Fruit fly (Drosophila melanogaster) whole organism, embryonic: Measurements from ENCODE around the gene Cpr67Fb.
A peak's percentile ranks its signal among the peaks of the same experiment; 100 is the strongest.

Source experiments
- CG12219 ChIP-seq: fragments of 200-800 bp; sonication (Bioruptor generic); optimal IDR thresholded peaks from 3 replicates; lab custom pipeline; 2018; ENCODE audit warnings: missing biosample characterization, mild to moderate bottlenecking, missing genetic modification characterization
- CG1603 ChIP-seq: fragments of 200-800 bp; sonication (Bioruptor generic); optimal IDR thresholded peaks from 2 replicates; lab custom pipeline; 2019; ENCODE audit warnings: missing biosample characterization, mild to moderate bottlenecking, missing genetic modification characterization, moderate library complexity
- CG1647 ChIP-seq: fragments of 200-800 bp; sonication (Bioruptor generic); optimal IDR thresholded peaks from 3 replicates; lab custom pipeline; 2016; ENCODE audit warnings: missing biosample characterization, missing genetic modification characterization
- CG17359 ChIP-seq: fragments of 200-800 bp; sonication (Bioruptor generic); optimal IDR thresholded peaks from 3 replicates; lab custom pipeline; 2018; ENCODE audit warnings: missing biosample characterization, mild to moderate bottlenecking, missing genetic modification characterization, moderate library complexity
- CG1792 ChIP-seq: fragments of 200-800 bp; sonication (Bioruptor generic); optimal IDR thresholded peaks from 2 replicates; lab custom pipeline; 2016; ENCODE audit warnings: missing biosample characterization, missing genetic modification characterization
- CG18011 ChIP-seq: fragments of 200-800 bp; sonication (Bioruptor generic); optimal IDR thresholded peaks from 2 replicates; lab custom pipeline; 2017; ENCODE audit warnings: missing biosample characterization, missing genetic modification characterization, mild to moderate bottlenecking, moderate library complexity, missing genotype
- CG18599 ChIP-seq: fragments of 200-800 bp; sonication (Bioruptor generic); optimal IDR thresholded peaks from 3 replicates; lab custom pipeline; 2017; ENCODE audit warnings: missing biosample characterization, missing genetic modification characterization, mild to moderate bottlenecking, moderate library complexity, missing genetic modification reagents
- CG2120 ChIP-seq: fragments of 200-800 bp; sonication (Bioruptor generic); optimal IDR thresholded peaks from 3 replicates; lab custom pipeline; 2016; ENCODE audit warnings: missing biosample characterization, missing genetic modification characterization
- CG32772 ChIP-seq: fragments of 200-800 bp; sonication (Bioruptor generic); IDR thresholded peaks from 2 replicates; pipeline ENCODE4 v1.3.6; 2022; ENCODE audit warnings: missing biosample characterization, missing genetic modification characterization
- CG42726 ChIP-seq: fragments of 200-800 bp; sonication (Bioruptor generic); IDR thresholded peaks from 2 replicates; pipeline ENCODE4 v1.3.6; 2022; ENCODE audit warnings: missing biosample characterization, missing genetic modification characterization; ENCODE audit not compliant: partially characterized antibody
- CG4360 ChIP-seq: fragments of 200-800 bp; sonication (Bioruptor generic); IDR thresholded peaks from 2 replicates; pipeline ENCODE4 v1.3.6; 2022; ENCODE audit warnings: missing biosample characterization, missing genetic modification characterization
- CG4707 ChIP-seq: fragments of 200-800 bp; sonication (Bioruptor generic); optimal IDR thresholded peaks from 2 replicates; lab custom pipeline; 2018; ENCODE audit warnings: missing biosample characterization, mild to moderate bottlenecking, missing genetic modification characterization, moderate library complexity
- CG6689 ChIP-seq: fragments of 200-800 bp; sonication (Bioruptor generic); IDR thresholded peaks from 2 replicates; pipeline ENCODE4 v1.3.6; 2022; ENCODE audit warnings: missing biosample characterization, missing genetic modification characterization
- CG8359 ChIP-seq: fragments of 200-800 bp; sonication (Bioruptor generic); optimal IDR thresholded peaks from 2 replicates; lab custom pipeline; 2017; ENCODE audit warnings: missing biosample characterization, mild to moderate bottlenecking, missing genetic modification characterization, borderline replicate concordance
- CG8478 ChIP-seq: fragments of >200 bp; optimal IDR thresholded peaks from 2 replicates; lab custom pipeline; 2018
- CTCF ChIP-seq: fragments of 200-800 bp; sonication (Bioruptor generic); optimal IDR thresholded peaks from 2 replicates; lab custom pipeline; 2017; ENCODE audit warnings: missing biosample characterization, mild to moderate bottlenecking, missing genetic modification characterization, moderate library complexity
- D19A ChIP-seq: fragments of 200-800 bp; optimal IDR thresholded peaks from 3 replicates; lab custom pipeline; 2019; ENCODE audit warnings: missing biosample characterization, mild to moderate bottlenecking, missing genetic modification characterization, moderate library complexity
- Drgx ChIP-seq: fragments of 200-800 bp; sonication (Bioruptor generic); IDR thresholded peaks from 2 replicates; pipeline ENCODE4 v1.3.6; 2022; ENCODE audit warnings: missing biosample characterization, missing genetic modification characterization
- Ets65A ChIP-seq: fragments of 200-800 bp; sonication (Bioruptor generic); peaks from one replicate; lab custom pipeline; 2016; ENCODE audit warnings: missing biosample characterization, missing genetic modification characterization
- MESR4 ChIP-seq: fragments of 200-800 bp; sonication (Bioruptor generic); optimal IDR thresholded peaks from 2 replicates; lab custom pipeline; 2018; ENCODE audit warnings: missing biosample characterization, mild to moderate bottlenecking, missing genetic modification characterization, moderate library complexity
- Mad ChIP-seq: fragments of 200-800 bp; sonication (Bioruptor generic); optimal IDR thresholded peaks from 2 replicates; lab custom pipeline; 2016; ENCODE audit warnings: missing biosample characterization, missing genetic modification characterization
- Oli ChIP-seq: fragments of 200-800 bp; sonication (Bioruptor generic); optimal IDR thresholded peaks from 2 replicates; lab custom pipeline; 2018; ENCODE audit warnings: missing biosample characterization, mild to moderate bottlenecking, missing genetic modification characterization, moderate library complexity
- Taf1 ChIP-seq: fragments of 200-800 bp; sonication (Bioruptor generic); IDR thresholded peaks from 2 replicates; pipeline ENCODE4 v1.3.6; 2022; ENCODE audit warnings: missing biosample characterization, missing genetic modification characterization
- Trl ChIP-seq, 3 experiments: fragments of >200 bp in 2 of 3; fragments of 200-800 bp in 1 of 3; sonication (Bioruptor generic) in 1 of 3; optimal IDR thresholded peaks; 2 replicates in 1 of 3; 3 replicates in 2 of 3; lab custom pipeline; 2016 to 2017; ENCODE audit warnings: missing biosample characterization in 1 of 3, missing genetic modification characterization in 1 of 3
- Vsx1 ChIP-seq: fragments of 200-800 bp; sonication (Bioruptor generic); optimal IDR thresholded peaks from 2 replicates; lab custom pipeline; 2017; ENCODE audit warnings: missing biosample characterization, mild to moderate bottlenecking, missing genetic modification characterization, missing genetic modification reagents
- Xbp1 ChIP-seq: fragments of 200-800 bp; sonication (Bioruptor generic); optimal IDR thresholded peaks from 3 replicates; lab custom pipeline; 2016; ENCODE audit warnings: missing biosample characterization, mild to moderate bottlenecking, missing genetic modification characterization
- ase ChIP-seq: fragments of 200-800 bp; sonication (Bioruptor generic); IDR thresholded peaks from 3 replicates; pipeline ENCODE4 v1.3.6; 2022; ENCODE audit warnings: missing biosample characterization, missing genetic modification characterization
- ato ChIP-seq: fragments of 200-800 bp; sonication (Bioruptor generic); IDR thresholded peaks from 2 replicates; pipeline ENCODE4 v1.3.6; 2022; ENCODE audit warnings: missing biosample characterization, missing genetic modification characterization; ENCODE audit not compliant: partially characterized antibody
- br ChIP-seq: fragments of >200 bp; optimal IDR thresholded peaks from 2 replicates; lab custom pipeline; 2017
- bsh ChIP-seq, 2 experiments: fragments of 200-800 bp; sonication (Bioruptor generic); optimal IDR thresholded peaks; 2 replicates each; lab custom pipeline; 2017 to 2018; ENCODE audit warnings: mild to moderate bottlenecking in 2 of 2, missing biosample characterization in 2 of 2, missing genetic modification characterization in 2 of 2, moderate library complexity in 1 of 2
- cg ChIP-seq: fragments of 200-800 bp; sonication (Bioruptor generic); optimal IDR thresholded peaks from 3 replicates; lab custom pipeline; 2019; ENCODE audit warnings: missing biosample characterization, mild to moderate bottlenecking, missing genetic modification characterization, moderate library complexity
- da ChIP-seq: fragments of 200-800 bp; sonication (Bioruptor generic); optimal IDR thresholded peaks from 2 replicates; lab custom pipeline; 2016; ENCODE audit warnings: missing biosample characterization, missing genetic modification characterization
- dysf ChIP-seq: fragments of 200-800 bp; sonication (Bioruptor generic); IDR thresholded peaks from 3 replicates; pipeline ENCODE4 v1.3.6; 2022; ENCODE audit warnings: missing biosample characterization, missing genetic modification characterization
- ewg ChIP-seq: fragments of 200-800 bp; sonication (Bioruptor generic); optimal IDR thresholded peaks from 3 replicates; lab custom pipeline; 2017; ENCODE audit warnings: mild to moderate bottlenecking, missing biosample characterization, missing genetic modification reagents, missing genetic modification characterization
- fu2 ChIP-seq: fragments of 200-800 bp; sonication (Bioruptor generic); optimal IDR thresholded peaks from 2 replicates; lab custom pipeline; 2016; ENCODE audit warnings: missing biosample characterization, missing genetic modification characterization
- hb ChIP-seq: fragments of 200-800 bp; sonication (Bioruptor generic); IDR thresholded peaks from 3 replicates; pipeline ENCODE4 v1.3.6; 2022; ENCODE audit warnings: missing biosample characterization, missing genetic modification characterization; ENCODE audit not compliant: partially characterized antibody
- hth ChIP-seq: fragments of >200 bp; optimal IDR thresholded peaks from 2 replicates; lab custom pipeline; 2017; ENCODE audit warnings: inconsistent platforms
- ind ChIP-seq: fragments of 200-800 bp; sonication (Bioruptor generic); optimal IDR thresholded peaks from 3 replicates; lab custom pipeline; 2016; ENCODE audit warnings: missing biosample characterization, missing genetic modification characterization
- jigr1 ChIP-seq: fragments of 200-800 bp; sonication (Bioruptor generic); IDR thresholded peaks from 3 replicates; pipeline ENCODE4 v1.3.6; 2022; ENCODE audit warnings: missing biosample characterization, missing genetic modification characterization
- lbe ChIP-seq: fragments of 200-800 bp; sonication (Bioruptor generic); optimal IDR thresholded peaks from 2 replicates; lab custom pipeline; 2016; ENCODE audit warnings: missing biosample characterization, mild to moderate bottlenecking, missing genetic modification characterization
- nau ChIP-seq: fragments of 200-800 bp; sonication (Bioruptor generic); optimal IDR thresholded peaks from 3 replicates; lab custom pipeline; 2017; ENCODE audit warnings: missing biosample characterization, mild to moderate bottlenecking, missing genetic modification characterization, missing genetic modification reagents
- nom ChIP-seq: fragments of 200-800 bp; sonication (Bioruptor generic); optimal IDR thresholded peaks from 2 replicates; lab custom pipeline; 2017; ENCODE audit warnings: missing biosample characterization, missing genetic modification characterization, mild to moderate bottlenecking, moderate library complexity, missing genetic modification reagents
- psq ChIP-seq: fragments of 200-800 bp; sonication (Bioruptor generic); optimal IDR thresholded peaks from 2 replicates; lab custom pipeline; 2017; ENCODE audit warnings: missing biosample characterization, missing genetic modification characterization
- tin ChIP-seq: fragments of 200-800 bp; sonication (Bioruptor generic); optimal IDR thresholded peaks from 3 replicates; lab custom pipeline; 2016; ENCODE audit warnings: missing biosample characterization, missing genetic modification characterization
- tx ChIP-seq: fragments of 200-800 bp; sonication (Bioruptor generic); optimal IDR thresholded peaks from 2 replicates; lab custom pipeline; 2016; ENCODE audit warnings: missing biosample characterization, missing genetic modification characterization

Cpr67Fb gene

dm6 chr3L:10924683-10925082 is 30.7 kb downstream of the Cpr67Fb start:
- TF ChIP-seq D19A (tag; lab: Kevin White, UChicago), result no peak
- no peak for TF ChIP-seq CG18599 (GFP tag; lab: Kevin White, UChicago)
- no peak for TF ChIP-seq CG2120 (GFP tag; lab: Kevin White, UChicago)
- TF ChIP-seq cg (GFP tag; lab: Kevin White, UChicago), result no peak
- no peak for TF ChIP-seq CG42726 (GFP tag; lab: Robert Waterston, UW)
- no peak for TF ChIP-seq Xbp1
- no peak for TF ChIP-seq MESR4
- no peak for TF ChIP-seq fu2 (GFP tag; lab: Kevin White, UChicago)
- no peak for TF ChIP-seq psq (GFP tag; lab: Kevin White, UChicago)
- no peak for TF ChIP-seq ato (GFP tag; lab: Robert Waterston, UW)
- no peak for TF ChIP-seq tin (GFP tag; lab: Kevin White, UChicago)
- TF ChIP-seq CG18011, result no peak
- no peak for TF ChIP-seq CG8478 (lab: Kevin White, UChicago)
- no peak for TF ChIP-seq CG6689
- TF ChIP-seq jigr1 (GFP tag; lab: Robert Waterston, UW), result no peak
- TF ChIP-seq Vsx1 (GFP tag; lab: Kevin White, UChicago), result no peak

DNA sequence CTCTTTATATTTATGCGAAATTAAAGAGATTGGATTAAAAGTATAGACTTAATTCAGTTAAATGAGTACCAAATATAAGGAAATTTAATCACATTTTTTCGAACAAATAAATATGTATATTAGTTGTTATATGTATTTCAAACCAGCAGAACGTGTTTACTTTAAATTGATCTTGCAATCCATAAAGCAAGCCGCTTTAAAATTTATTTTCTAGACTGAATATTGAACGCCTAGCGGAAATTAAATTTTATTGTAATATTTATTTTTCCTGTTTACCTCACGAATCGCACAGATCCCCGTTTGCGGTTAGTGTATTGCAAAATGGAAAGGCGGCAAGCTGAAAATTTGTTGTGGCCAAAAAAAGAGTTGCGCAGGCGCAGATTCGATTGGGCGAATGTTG is 33.4 kb downstream of the Cpr67Fb start:
- TF ChIP-seq CG1792 (no peak), ase (no peak), jigr1 (GFP tag; lab: Robert Waterston, UW) (no peak), br (lab: Kevin White, UChicago) (no peak), Oli (tag; lab: Kevin White, UChicago) (no peak), CG1603 (tag; lab: Kevin White, UChicago) (no peak), da (GFP tag; lab: Kevin White, UChicago) (no peak), nau (no peak), CG4360 (no peak), Mad (no peak), CG32772 (GFP tag; lab: Robert Waterston, UW) (no peak), Trl (optimal IDR thresholded peaks at IDR 0.05; lab: Kevin White, UChicago) (no peak), Trl (GFP tag; optimal IDR thresholded peaks at IDR 0.05; lab: Kevin White, UChicago) (no peak), tx (GFP tag; lab: Kevin White, UChicago) (no peak)

DNA sequence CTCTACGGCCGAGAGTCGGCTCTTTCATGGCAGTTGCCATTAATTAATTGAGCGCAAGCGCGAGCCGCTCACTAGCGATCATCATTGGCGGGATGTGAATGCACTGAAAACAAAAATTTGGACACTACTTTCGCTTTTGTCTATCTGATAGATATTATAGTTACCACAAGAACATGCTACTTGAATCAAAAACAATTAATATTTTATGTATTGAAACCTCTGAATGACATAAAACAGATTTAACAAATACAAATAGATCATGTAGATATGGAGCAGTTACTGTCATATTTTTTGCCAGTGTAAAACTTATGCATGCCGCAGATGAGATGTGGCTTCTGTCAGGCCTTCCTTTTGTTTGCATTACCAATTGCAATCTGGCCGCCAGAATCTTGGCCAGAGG is 34.0 kb downstream of the Cpr67Fb start:
- TF ChIP-seq CG8359, result no peak
- TF ChIP-seq CG1647, result no peak
- TF ChIP-seq Drgx (GFP tag; lab: Robert Waterston, UW), result peak; percentile 70
- no peak for TF ChIP-seq Taf1 (GFP tag; lab: Robert Waterston, UW)
- no peak for TF ChIP-seq hb
- no peak for TF ChIP-seq hth (lab: Kevin White, UChicago)
- TF ChIP-seq bsh (GFP tag; optimal IDR thresholded peaks at IDR 0.05; lab: Kevin White, UChicago), result peak in 1 of 2 experiments; percentile 40
- TF ChIP-seq dysf, result no peak

dm6 chr3L:10928801-10929200 is 34.8 kb downstream of the Cpr67Fb start:
- TF ChIP-seq Drgx (GFP tag; lab: Robert Waterston, UW), result peak; percentile 70; the same call in 1 of the 2 replicates
- no peak for TF ChIP-seq CG4707
- no peak for TF ChIP-seq CG12219
- TF ChIP-seq Ets65A (GFP tag; lab: Kevin White, UChicago), result peak; percentile 5
- no peak for TF ChIP-seq CG17359
- peak; percentile 90 for TF ChIP-seq nom (GFP tag; lab: Kevin White, UChicago)
- TF ChIP-seq CTCF (GFP tag; lab: Kevin White, UChicago), result no peak
- no peak for TF ChIP-seq ind (GFP tag; lab: Kevin White, UChicago)
- peak; percentile 40 for TF ChIP-seq lbe
- TF ChIP-seq ewg (GFP tag; lab: Kevin White, UChicago), result no peak
- TF ChIP-seq, all 482 proteins: peak for 4
